Fruit fly (Drosophila melanogaster) whole organism, prepupa: ENCODE results near the gene ATPsynD.
A peak's percentile ranks its signal among the peaks of the same experiment; 100 is the strongest.

Experiments
- Blimp-1 ChIP-seq: fragments of 200-800 bp; sonication (Bioruptor generic); optimal IDR thresholded peaks from 3 replicates; lab custom pipeline; 2017; ENCODE audit warnings: missing biosample characterization, missing genetic modification characterization, mild to moderate bottlenecking, moderate library complexity, missing genetic modification reagents
- CG3919 ChIP-seq: fragments of 200-800 bp; sonication (Bioruptor generic); optimal IDR thresholded peaks from 3 replicates; lab custom pipeline; 2016; ENCODE audit warnings: missing biosample characterization, missing genetic modification characterization
- CG6808 ChIP-seq: fragments of 200-800 bp; sonication (Bioruptor generic); optimal IDR thresholded peaks from 3 replicates; lab custom pipeline; 2017; ENCODE audit warnings: missing biosample characterization, missing genetic modification characterization, mild to moderate bottlenecking, moderate library complexity, missing genetic modification reagents
- CG8119 ChIP-seq: fragments of 200-800 bp; sonication (Bioruptor generic); IDR thresholded peaks from 3 replicates; pipeline ENCODE4 v1.3.6; 2022; ENCODE audit warnings: missing biosample characterization, missing genetic modification characterization
- CG8319 ChIP-seq: fragments of 200-800 bp; sonication (Bioruptor generic); optimal IDR thresholded peaks from 3 replicates; lab custom pipeline; 2016; ENCODE audit warnings: missing biosample characterization, missing genetic modification characterization
- CG8632 ChIP-seq: fragments of 200-800 bp; sonication (Bioruptor generic); optimal IDR thresholded peaks from 3 replicates; lab custom pipeline; 2016; ENCODE audit warnings: missing biosample characterization, missing genetic modification characterization
- Hr4 ChIP-seq: fragments of 200-800 bp; sonication (Bioruptor generic); optimal IDR thresholded peaks from 3 replicates; lab custom pipeline; 2016; ENCODE audit warnings: missing biosample characterization, missing genetic modification characterization
- Lpt ChIP-seq: fragments of 200-800 bp; sonication (Bioruptor generic); optimal IDR thresholded peaks from 3 replicates; lab custom pipeline; 2016; ENCODE audit warnings: missing biosample characterization, missing genetic modification characterization
- Sox14 ChIP-seq: fragments of 200-800 bp; sonication (Bioruptor generic); optimal IDR thresholded peaks from 3 replicates; lab custom pipeline; 2016; ENCODE audit warnings: missing biosample characterization, missing genetic modification characterization
- achi ChIP-seq: fragments of 200-800 bp; sonication (Bioruptor generic); optimal IDR thresholded peaks from 3 replicates; lab custom pipeline; 2016; ENCODE audit warnings: missing biosample characterization, missing genetic modification characterization
- eg ChIP-seq: fragments of 200-800 bp; sonication (Bioruptor generic); IDR thresholded peaks from 3 replicates; pipeline ENCODE4 v1.3.6; 2022; ENCODE audit warnings: missing biosample characterization, missing genetic modification characterization
- esn ChIP-seq: fragments of 200-800 bp; sonication (Bioruptor generic); optimal IDR thresholded peaks from 2 replicates; lab custom pipeline; 2016; ENCODE audit warnings: missing biosample characterization, mild to moderate bottlenecking, missing genetic modification characterization, moderate library complexity
- lz ChIP-seq: fragments of 200-800 bp; sonication (Bioruptor generic); optimal IDR thresholded peaks from 3 replicates; lab custom pipeline; 2016; ENCODE audit warnings: missing biosample characterization, missing genetic modification characterization
- salr ChIP-seq, 2 experiments: fragments of 200-800 bp; sonication (Bioruptor generic); optimal IDR thresholded peaks; 3 replicates each; lab custom pipeline; 2016 to 2018; ENCODE audit warnings: missing biosample characterization in 2 of 2, missing genetic modification characterization in 2 of 2, mild to moderate bottlenecking in 1 of 2

dm6 chr3R:19098272-19098671 is 3.5 kb downstream of the ATPsynD start:
- TF ChIP-seq Sox14 (GFP tag; lab: Kevin White, UChicago) (no peak), esn (GFP tag; lab: Kevin White, UChicago) (no peak), Lpt (no peak), Blimp-1 (no peak), salr (GFP tag; optimal IDR thresholded peaks at IDR 0.05; lab: Kevin White, UChicago) (no peak), CG3919 (GFP tag; lab: Kevin White, UChicago) (no peak), Hr4 (GFP tag; lab: Kevin White, UChicago) (no peak), CG8319 (GFP tag; lab: Kevin White, UChicago) (no peak), achi (no peak), CG8119 (GFP tag; lab: Robert Waterston, UW) (no peak), eg (GFP tag; lab: Robert Waterston, UW) (0 out of 3 replicates have a peak, but pooled peaks have one; percentile 35), CG8632 (no peak), CG6808 (no peak), lz (GFP tag; lab: Kevin White, UChicago) (no peak)
